Fruit fly (Drosophila melanogaster) whole organism, embryonic: Measurements from ENCODE around the gene CG31997.

Source experiments
- CG5180 ChIP-seq: fragments of 200-800 bp; sonication (Bioruptor generic); optimal IDR thresholded peaks from 3 replicates; lab custom pipeline; 2017; ENCODE audit warnings: missing biosample characterization, missing genetic modification characterization, mild to moderate bottlenecking, moderate library complexity, missing genetic modification reagents
- Kr ChIP-seq: fragments of 200-800 bp; sonication (Bioruptor generic); optimal IDR thresholded peaks from 2 replicates; lab custom pipeline; 2017; ENCODE audit warnings: missing biosample characterization, mild to moderate bottlenecking, missing genetic modification characterization
- Sox102F ChIP-seq: fragments of 200-800 bp; sonication (Bioruptor generic); optimal IDR thresholded peaks from 2 replicates; lab custom pipeline; 2018; ENCODE audit warnings: missing biosample characterization, mild to moderate bottlenecking, missing genetic modification characterization, moderate library complexity
- gsb-n ChIP-seq: fragments of 200-800 bp; sonication (Bioruptor generic); optimal IDR thresholded peaks from 3 replicates; lab custom pipeline; 2018; ENCODE audit warnings: missing biosample characterization, mild to moderate bottlenecking, missing genetic modification characterization
- h ChIP-seq: fragments of >200 bp; optimal IDR thresholded peaks from 2 replicates; lab custom pipeline; 2017
- jing ChIP-seq: fragments of 200-800 bp; sonication (Bioruptor generic); optimal IDR thresholded peaks from 2 replicates; lab custom pipeline; 2018; ENCODE audit warnings: missing biosample characterization, mild to moderate bottlenecking, missing genetic modification characterization
- pnt ChIP-seq: fragments of 200-800 bp; sonication (Bioruptor generic); optimal IDR thresholded peaks from 3 replicates; lab custom pipeline; 2016; ENCODE audit warnings: missing biosample characterization, missing genetic modification characterization
- sc ChIP-seq, 3 experiments: fragments of >200 bp in 2 of 3; fragments of 200-800 bp in 1 of 3; sonication (Bioruptor generic) in 1 of 3; optimal IDR thresholded peaks; 2 replicates in 2 of 3; 3 replicates in 1 of 3; lab custom pipeline; 2017; ENCODE audit warnings: mild to moderate bottlenecking in 1 of 3, missing biosample characterization in 1 of 3, missing genetic modification characterization in 1 of 3, missing genetic modification reagents in 1 of 3
- tll ChIP-seq, 2 experiments: fragments of 200-800 bp in 1 of 2; fragments of >200 bp in 1 of 2; sonication (Bioruptor generic) in 1 of 2; optimal IDR thresholded peaks; 2 replicates each; lab custom pipeline; 2017 to 2019; ENCODE audit warnings: missing biosample characterization in 2 of 2, missing genetic modification characterization in 2 of 2, mild to moderate bottlenecking in 1 of 2, moderate library complexity in 1 of 2

DNA sequence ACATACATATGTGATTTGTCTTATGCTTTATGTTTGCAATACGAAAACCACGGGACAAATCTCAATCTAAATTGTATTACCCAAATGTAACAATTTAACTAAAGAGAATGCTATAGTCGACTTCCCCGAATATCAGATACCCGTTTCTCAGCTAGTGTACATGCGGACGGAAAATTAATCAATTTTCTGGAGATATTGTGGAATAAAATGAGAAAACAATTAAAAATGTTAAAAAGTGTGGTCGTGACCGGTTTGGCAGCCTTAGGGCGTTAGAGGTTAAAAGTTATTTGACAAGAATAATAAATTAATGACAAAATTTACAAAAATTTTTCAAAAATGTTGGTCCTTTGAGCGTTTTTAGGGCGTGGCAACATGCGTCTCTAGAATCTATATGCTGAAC is 36.7 kb upstream of the CG31997 start:
- no peak for TF ChIP-seq CG5180
- no peak for TF ChIP-seq tll (GFP tag; optimal IDR thresholded peaks at IDR 0.05; lab: Kevin White, UChicago)
- no peak for TF ChIP-seq pnt (GFP tag; lab: Kevin White, UChicago)
- no peak for TF ChIP-seq gsb-n (tag; lab: Kevin White, UChicago)
- TF ChIP-seq h (lab: Kevin White, UChicago) = no peak
- TF ChIP-seq jing (GFP tag; lab: Kevin White, UChicago) = no peak
- no peak for TF ChIP-seq Sox102F
- no peak for TF ChIP-seq sc (optimal IDR thresholded peaks at IDR 0.05; lab: Kevin White, UChicago)
- TF ChIP-seq sc (GFP tag; optimal IDR thresholded peaks at IDR 0.05; lab: Kevin White, UChicago) = no peak
- no peak for TF ChIP-seq Kr
